Worm (Caenorhabditis elegans) whole organism, young adult: Measurements from ENCODE around the gene ins-34.

Experiments used
- B0019.2 ChIP-seq: fragments of 200-800 bp; sonication (Bioruptor generic); conservative IDR thresholded peaks from 2 replicates; pipeline ENCODE4 v1.3.6; 2022; ENCODE audit warnings: missing genetic modification reagents, missing genetic modification characterization, missing compliant biosample characterization
- B0035.1 ChIP-seq: sonication (generic microtip); optimal IDR thresholded peaks from 2 replicates; lab custom pipeline; 2016; ENCODE audit warnings: missing genetic modification characterization, mild to moderate bottlenecking, missing compliant biosample characterization, missing genotype, missing genetic modification reagents
- B0336.3 ChIP-seq: fragments of 200-800 bp; sonication (Bioruptor generic); IDR thresholded peaks from 2 replicates; pipeline ENCODE4 v1.3.6; 2022; ENCODE audit warnings: missing genetic modification characterization, missing compliant biosample characterization
- C06A6.2 ChIP-seq: fragments of 200-800 bp; sonication (Bioruptor generic); conservative IDR thresholded peaks from 2 replicates; pipeline ENCODE4 v1.3.6; 2022; ENCODE audit warnings: missing genetic modification characterization, missing compliant biosample characterization
- C17E4.6 ChIP-seq: fragments of 200-800 bp; sonication (Bioruptor generic); IDR thresholded peaks from 2 replicates; pipeline ENCODE4 v1.3.6; 2022; ENCODE audit warnings: missing genetic modification reagents, missing genetic modification characterization, missing compliant biosample characterization
- D2030.7 ChIP-seq: fragments of 200-800 bp; sonication (Bioruptor generic); IDR thresholded peaks from 2 replicates; pipeline ENCODE4 v1.3.6; 2022; ENCODE audit warnings: missing genetic modification reagents, missing genetic modification characterization, missing compliant biosample characterization
- F22D6.2 ChIP-seq: sonication (generic microtip); optimal IDR thresholded peaks from 2 replicates; lab custom pipeline; 2016; ENCODE audit warnings: mild to moderate bottlenecking, missing genetic modification characterization, missing compliant biosample characterization
- F23B12.7 ChIP-seq: sonication (generic microtip); optimal IDR thresholded peaks from 2 replicates; lab custom pipeline; 2017; ENCODE audit warnings: missing genetic modification characterization, mild to moderate bottlenecking, missing compliant biosample characterization, antibody characterized with exemption, moderate library complexity; ENCODE audit not compliant: insufficient read depth
- F37B4.10 ChIP-seq: fragments of 200-800 bp; sonication (Bioruptor generic); IDR thresholded peaks from 2 replicates; pipeline ENCODE4 v1.3.6; 2022; ENCODE audit warnings: missing genetic modification characterization, missing compliant biosample characterization
- F49E8.2 ChIP-seq: sonication (generic microtip); optimal IDR thresholded peaks from 3 replicates; lab custom pipeline; 2017; ENCODE audit warnings: missing genetic modification characterization, mild to moderate bottlenecking, missing compliant biosample characterization, antibody characterized with exemption, moderate library complexity; ENCODE audit not compliant: insufficient read depth
- Y53G8AR.9 ChIP-seq: fragments of 200-800 bp; sonication (Bioruptor generic); conservative IDR thresholded peaks from 2 replicates; pipeline ENCODE4 v1.3.6; 2022; ENCODE audit warnings: missing genetic modification reagents, missing genetic modification characterization, missing compliant biosample characterization
- ZK185.1 ChIP-seq: sonication (generic microtip); optimal IDR thresholded peaks from 2 replicates; lab custom pipeline; 2016; ENCODE audit warnings: mild to moderate bottlenecking, missing genetic modification characterization, missing compliant biosample characterization; ENCODE audit not compliant: poor library complexity, severe bottlenecking
- ama-1 ChIP-seq, 3 experiments: fragments of 150-350 bp in 1 of 3; sonication (generic microtip) in 2 of 3; optimal IDR thresholded peaks; 2 replicates each; lab custom pipeline; 2014 to 2018; ENCODE audit warnings: missing biosample characterization in 2 of 3, missing genetic modification characterization in 2 of 3, missing genetic modification reagents in 2 of 3
- aptf-3 ChIP-seq: fragments of 200-800 bp; sonication (Bioruptor generic); IDR thresholded peaks from 2 replicates; pipeline ENCODE4 v1.3.6; 2022; ENCODE audit warnings: missing genetic modification characterization, missing compliant biosample characterization
- athp-1 ChIP-seq: sonication (generic microtip); optimal IDR thresholded peaks from 2 replicates; lab custom pipeline; 2017; ENCODE audit warnings: mild to moderate bottlenecking, missing genetic modification characterization, missing compliant biosample characterization
- attf-6 ChIP-seq: fragments of 200-800 bp; sonication (Bioruptor generic); IDR thresholded peaks from 2 replicates; pipeline ENCODE4 v1.3.6; 2022; ENCODE audit warnings: missing genetic modification reagents, missing genetic modification characterization, missing compliant biosample characterization
- ccch-3 ChIP-seq: fragments of 200-800 bp; sonication (Bioruptor generic); optimal IDR thresholded peaks from 2 replicates; lab custom pipeline; 2018; ENCODE audit warnings: mild to moderate bottlenecking, missing genetic modification characterization, missing compliant biosample characterization
- cebp-2 ChIP-seq: fragments of 200-800 bp; sonication (Bioruptor generic); IDR thresholded peaks from 2 replicates; pipeline ENCODE4 v1.3.6; 2022; ENCODE audit warnings: missing genetic modification characterization, missing compliant biosample characterization
- ceh-40 ChIP-seq: fragments of 200-800 bp; sonication (Bioruptor generic); IDR thresholded peaks from 2 replicates; pipeline ENCODE4 v1.3.6; 2022; ENCODE audit warnings: missing genetic modification characterization, missing compliant biosample characterization
- ceh-91 ChIP-seq: fragments of 200-800 bp; sonication (Bioruptor generic); IDR thresholded peaks from 2 replicates; pipeline ENCODE4 v1.3.6; 2022; ENCODE audit warnings: missing genetic modification reagents, missing genetic modification characterization, missing compliant biosample characterization
- dpff-1 ChIP-seq: sonication (generic microtip); optimal IDR thresholded peaks from 2 replicates; lab custom pipeline; 2017; ENCODE audit warnings: mild to moderate bottlenecking, missing genetic modification characterization, missing compliant biosample characterization
- efl-1 ChIP-seq: fragments of 150-350 bp; optimal IDR thresholded peaks from 2 replicates; lab custom pipeline; 2014; ENCODE audit warnings: missing biosample characterization, missing genetic modification reagents, missing genetic modification characterization
- ekl-4 ChIP-seq: fragments of 200-800 bp; sonication (Bioruptor generic); IDR thresholded peaks from 2 replicates; pipeline ENCODE4 v1.3.6; 2022; ENCODE audit warnings: missing genetic modification reagents, missing genetic modification characterization, missing compliant biosample characterization
- hmg-1.2 ChIP-seq: fragments of 200-800 bp; sonication (Bioruptor generic); IDR thresholded peaks from 2 replicates; pipeline ENCODE4 v1.3.6; 2022; ENCODE audit warnings: missing genetic modification reagents, missing genetic modification characterization, missing compliant biosample characterization
- hrde-1 ChIP-seq: sonication (generic microtip); optimal IDR thresholded peaks from 2 replicates; lab custom pipeline; 2016; ENCODE audit warnings: missing genetic modification characterization, mild to moderate bottlenecking, missing compliant biosample characterization, moderate library complexity, missing genotype, missing genetic modification reagents, borderline replicate concordance
- let-607 ChIP-seq, 2 experiments: fragments of 200-800 bp in 1 of 2; sonication (Bioruptor generic) in 1 of 2; sonication (generic microtip) in 1 of 2; optimal IDR thresholded peaks; 2 replicates each; lab custom pipeline; 2016 to 2018; ENCODE audit warnings: mild to moderate bottlenecking in 2 of 2, missing compliant biosample characterization in 2 of 2, missing genetic modification characterization in 2 of 2, moderate library complexity in 2 of 2, missing genotype in 1 of 2
- lin-35 ChIP-seq, 3 experiments: fragments of 150-350 bp in 2 of 3; sonication (generic microtip) in 1 of 3; optimal IDR thresholded peaks; 2 replicates each; lab custom pipeline; 2014 to 2018; ENCODE audit warnings: missing biosample characterization in 3 of 3, missing genetic modification characterization in 3 of 3, missing genetic modification reagents in 3 of 3
- lsl-1 ChIP-seq: fragments of 200-800 bp; sonication (Bioruptor generic); optimal IDR thresholded peaks from 2 replicates; lab custom pipeline; 2018; ENCODE audit warnings: mild to moderate bottlenecking, missing genetic modification characterization, moderate library complexity, missing compliant biosample characterization
- madf-8 ChIP-seq: fragments of 200-800 bp; sonication (Bioruptor generic); conservative IDR thresholded peaks from 2 replicates; pipeline ENCODE4 v1.3.6; 2022; ENCODE audit warnings: missing genetic modification reagents, missing genetic modification characterization, missing compliant biosample characterization
- mcd-1 ChIP-seq: fragments of 200-800 bp; sonication (Bioruptor generic); IDR thresholded peaks from 2 replicates; pipeline ENCODE4 v1.3.6; 2022; ENCODE audit warnings: missing genetic modification reagents, missing genetic modification characterization, missing compliant biosample characterization
- mxl-1 ChIP-seq: sonication (generic microtip); optimal IDR thresholded peaks from 2 replicates; lab custom pipeline; 2016; ENCODE audit warnings: missing genetic modification characterization, missing compliant biosample characterization
- nhr-27 ChIP-seq: fragments of 200-800 bp; sonication (Bioruptor generic); optimal IDR thresholded peaks from 2 replicates; lab custom pipeline; 2018; ENCODE audit warnings: mild to moderate bottlenecking, missing genetic modification characterization, moderate library complexity, missing compliant biosample characterization
- nhr-80 ChIP-seq: sonication (generic microtip); optimal IDR thresholded peaks from 2 replicates; lab custom pipeline; 2016; ENCODE audit warnings: missing genetic modification characterization, missing compliant biosample characterization
- nhr-90 ChIP-seq: sonication (generic microtip); optimal IDR thresholded peaks from 2 replicates; lab custom pipeline; 2016; ENCODE audit warnings: missing genotype, mild to moderate bottlenecking, missing genetic modification characterization, missing compliant biosample characterization
- pbrm-1 ChIP-seq: fragments of 200-800 bp; sonication (Bioruptor generic); IDR thresholded peaks from 2 replicates; pipeline ENCODE4 v1.3.6; 2022; ENCODE audit warnings: missing genetic modification reagents, missing genetic modification characterization, missing compliant biosample characterization
- rcor-1 ChIP-seq: fragments of 200-800 bp; sonication (Bioruptor generic); IDR thresholded peaks from 2 replicates; pipeline ENCODE4 v1.3.6; 2022; ENCODE audit warnings: missing genetic modification reagents, missing genetic modification characterization, missing compliant biosample characterization
- rec-8 ChIP-seq, 2 experiments: sonication (generic microtip); optimal IDR thresholded peaks; 2 replicates each; lab custom pipeline; 2016; ENCODE audit warnings: mild to moderate bottlenecking in 2 of 2, missing genetic modification characterization in 2 of 2, missing genetic modification reagents in 2 of 2, missing genotype in 2 of 2, missing biosample characterization in 1 of 2, missing compliant biosample characterization in 1 of 2, moderate library complexity in 1 of 2
- snpc-1.1 ChIP-seq: sonication (generic microtip); optimal IDR thresholded peaks from 2 replicates; lab custom pipeline; 2017; ENCODE audit warnings: missing genetic modification characterization, mild to moderate bottlenecking, missing compliant biosample characterization, antibody characterized with exemption, moderate library complexity, missing genotype, missing genetic modification reagents; ENCODE audit not compliant: insufficient read depth
- somi-1 ChIP-seq: fragments of 200-800 bp; sonication (Bioruptor generic); optimal IDR thresholded peaks from 2 replicates; lab custom pipeline; 2018; ENCODE audit warnings: mild to moderate bottlenecking, missing genetic modification characterization, missing compliant biosample characterization
- tbx-9 ChIP-seq: sonication (generic microtip); optimal IDR thresholded peaks from 2 replicates; lab custom pipeline; 2016; ENCODE audit warnings: borderline replicate concordance, missing genetic modification characterization, inconsistent platforms, missing compliant biosample characterization
- zfh-2 ChIP-seq: fragments of 200-800 bp; sonication (Bioruptor generic); conservative IDR thresholded peaks from 2 replicates; pipeline ENCODE4 v1.3.6; 2022; ENCODE audit warnings: missing genetic modification reagents, missing genetic modification characterization, missing compliant biosample characterization
- zim-3 ChIP-seq: sonication (generic microtip); optimal IDR thresholded peaks from 2 replicates; lab custom pipeline; 2017; ENCODE audit warnings: mild to moderate bottlenecking, missing genetic modification characterization, moderate library complexity, missing compliant biosample characterization
- ztf-18 ChIP-seq: sonication (generic microtip); optimal IDR thresholded peaks from 2 replicates; lab custom pipeline; 2016; ENCODE audit warnings: missing genotype, mild to moderate bottlenecking, missing genetic modification characterization, missing compliant biosample characterization
- ztf-22 ChIP-seq: fragments of 200-800 bp; sonication (Bioruptor generic); optimal IDR thresholded peaks from 2 replicates; lab custom pipeline; 2018; ENCODE audit warnings: mild to moderate bottlenecking, missing genetic modification characterization, moderate library complexity, missing compliant biosample characterization

Gene ins-34

DNA sequence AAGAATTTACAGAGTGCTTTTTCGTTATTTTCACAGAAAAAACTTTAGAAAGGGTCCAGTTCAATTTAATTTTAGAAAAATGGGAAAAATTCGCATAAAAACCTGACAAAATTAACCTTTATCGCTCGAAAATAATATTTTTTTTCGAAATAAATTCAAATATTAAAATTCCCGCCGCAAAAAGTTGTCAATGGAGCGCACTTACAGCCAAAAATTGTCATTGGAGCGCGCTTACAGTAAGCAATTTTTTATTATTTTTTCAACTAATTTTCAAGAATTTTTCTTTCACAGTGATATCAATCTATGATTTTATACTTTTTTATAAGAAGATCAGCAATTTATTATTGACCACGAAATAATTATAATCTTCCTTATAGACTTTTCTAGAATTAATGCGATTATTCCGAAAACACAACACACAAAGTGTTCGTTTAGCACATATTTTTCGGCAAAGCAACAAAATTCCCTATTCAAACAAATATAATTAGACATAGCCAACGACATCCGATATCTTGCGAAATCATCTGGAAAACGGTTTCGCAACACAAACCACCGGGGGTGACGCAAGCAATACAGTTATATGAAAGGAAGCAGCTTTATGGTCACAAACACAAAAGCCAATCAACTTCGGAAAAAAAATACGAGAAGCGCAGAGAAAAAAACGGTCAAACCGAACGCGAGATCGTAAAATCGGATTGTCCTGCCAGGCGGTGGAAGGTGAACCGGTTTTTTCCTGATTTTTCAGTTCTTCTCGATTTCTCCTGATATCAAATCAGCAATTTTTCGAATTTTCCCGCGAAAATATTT lies 36.0 kb upstream of the ins-34 start (continued):
- TF ChIP-seq zfh-2 (GFP tag; lab: Robert Waterston, UW) (peak; percentile 61; the same call in 1 of the 2 replicates), ccch-3 (no peak), nhr-27 (tag; lab: Kevin White, UChicago) (no peak), madf-8 (peak; percentile 47; the same call in 1 of the 2 replicates), rcor-1 (GFP tag; lab: Robert Waterston, UW) (0 out of 2 replicates have a peak, but pooled peaks have one; percentile 15), nhr-80 (tag; lab: Kevin White, UChicago) (peak; percentile 37), F23B12.7 (no peak), ceh-91 (peak; percentile 43; the same call in 1 of the 2 replicates), B0035.1 (tag; lab: Kevin White, UChicago) (no peak), lin-35 (GFP tag; optimal IDR thresholded peaks at IDR 0.05; lab: Kevin White, UChicago) (peak in 1 of 3 experiments; percentile 20), snpc-1.1 (tag; lab: Kevin White, UChicago) (no peak), D2030.7 (peak; percentile 22; the same call in 1 of the 2 replicates), lsl-1 (GFP tag; lab: Kevin White, UChicago) (peak; percentile 6), ceh-40 (GFP tag; lab: Robert Waterston, UW) (no peak), F49E8.2 (tag; lab: Kevin White, UChicago) (peak; percentile 15), C06A6.2 (GFP tag; lab: Robert Waterston, UW) (no peak), efl-1 (GFP tag; lab: Kevin White, UChicago) (peak; percentile 66), cebp-2 (GFP tag; lab: Robert Waterston, UW) (no peak), attf-6 (GFP tag; lab: Robert Waterston, UW) (peak; percentile 87), ztf-22 (GFP tag; lab: Kevin White, UChicago) (no peak), mcd-1 (GFP tag; lab: Robert Waterston, UW) (peak; percentile 89), ZK185.1 (no peak), somi-1 (no peak), ama-1 (optimal IDR thresholded peaks at IDR 0.05; lab: Kevin White, UChicago) (no peak), ama-1 (GFP tag; optimal IDR thresholded peaks at IDR 0.05; lab: Kevin White, UChicago) (no peak)

ce11 chrIV:14070992-14071289 lies 35.4 kb upstream of the ins-34 start:
- TF ChIP-seq nhr-90 (tag; lab: Kevin White, UChicago) = no peak
- TF ChIP-seq Y53G8AR.9 = peak; percentile 81; the same call in 1 of the 2 replicates
- peak; percentile 67 for TF ChIP-seq madf-8
- no peak for TF ChIP-seq mxl-1 (tag; lab: Kevin White, UChicago)
- TF ChIP-seq let-607 (tag; optimal IDR thresholded peaks at IDR 0.05; lab: Kevin White, UChicago) = no peak
- no peak for TF ChIP-seq F37B4.10 (GFP tag; lab: Robert Waterston, UW)
- peak; percentile 56 for TF ChIP-seq F23B12.7
- peak; percentile 81 for TF ChIP-seq F49E8.2 (tag; lab: Kevin White, UChicago)
- TF ChIP-seq zim-3 (tag; lab: Kevin White, UChicago) = no peak
- no peak for TF ChIP-seq dpff-1
- TF ChIP-seq mcd-1 (GFP tag; lab: Robert Waterston, UW) = peak; percentile 91
- TF ChIP-seq athp-1 (tag; lab: Kevin White, UChicago) = peak; percentile 51
- TF ChIP-seq D2030.7 = peak; percentile 83
- no peak for TF ChIP-seq F22D6.2
- TF ChIP-seq ztf-18 = peak; percentile 25
- no peak for TF ChIP-seq aptf-3 (GFP tag; lab: Robert Waterston, UW)
- peak; percentile 85; the same call in 1 of the 2 replicates for TF ChIP-seq pbrm-1 (GFP tag; lab: Robert Waterston, UW)
- no peak for TF ChIP-seq tbx-9 (tag; lab: Kevin White, UChicago)
- TF ChIP-seq ZK185.1 = peak; percentile 68
- peak; percentile 91 for TF ChIP-seq ekl-4
- TF ChIP-seq ceh-91 = peak; percentile 79
- TF ChIP-seq C17E4.6 (GFP tag; lab: Robert Waterston, UW) = peak; percentile 68; the same call in 1 of the 2 replicates
- peak; percentile 64 for TF ChIP-seq rcor-1 (GFP tag; lab: Robert Waterston, UW)
- TF ChIP-seq B0019.2 (GFP tag; lab: Robert Waterston, UW) = peak; percentile 60
- no peak for TF ChIP-seq hrde-1
- TF ChIP-seq hmg-1.2 (GFP tag; lab: Robert Waterston, UW) = peak; percentile 71
- TF ChIP-seq B0336.3 (GFP tag; lab: Robert Waterston, UW) = peak; percentile 86
- no peak for TF ChIP-seq rec-8 (tag; optimal IDR thresholded peaks at IDR 0.05; lab: Kevin White, UChicago)
